Fruit fly (Drosophila melanogaster) whole organism, embryonic: ENCODE data around the gene eIF4E5.

ENCODE experiments used
- Adf1 ChIP-seq: fragments of 200-800 bp; sonication (Bioruptor generic); IDR thresholded peaks from 2 replicates; pipeline ENCODE4 v1.3.6; 2022; ENCODE audit warnings: missing biosample characterization, missing genetic modification characterization
- CG11085 ChIP-seq: fragments of 200-800 bp; sonication (Bioruptor generic); IDR thresholded peaks from 2 replicates; pipeline ENCODE4 v1.3.6; 2022; ENCODE audit warnings: missing biosample characterization, missing genetic modification characterization
- CG15269 ChIP-seq: fragments of 200-800 bp; sonication (Bioruptor generic); optimal IDR thresholded peaks from 2 replicates; lab custom pipeline; 2018; ENCODE audit warnings: missing biosample characterization, mild to moderate bottlenecking, missing genetic modification characterization, moderate library complexity
- CG17328 ChIP-seq: fragments of 200-800 bp; sonication (Bioruptor generic); IDR thresholded peaks from 2 replicates; pipeline ENCODE4 v1.3.6; 2022; ENCODE audit warnings: missing biosample characterization, missing genetic modification characterization
- CG17385 ChIP-seq: fragments of 200-800 bp; sonication (Bioruptor generic); optimal IDR thresholded peaks from 3 replicates; lab custom pipeline; 2018; ENCODE audit warnings: missing biosample characterization, mild to moderate bottlenecking, missing genetic modification characterization
- CG18262 ChIP-seq: fragments of 200-800 bp; optimal IDR thresholded peaks from 3 replicates; lab custom pipeline; 2019; ENCODE audit warnings: missing biosample characterization, mild to moderate bottlenecking, missing genetic modification characterization, moderate library complexity
- CG2202 ChIP-seq: fragments of 200-800 bp; sonication (Bioruptor generic); optimal IDR thresholded peaks from 2 replicates; lab custom pipeline; 2018; ENCODE audit warnings: missing biosample characterization, mild to moderate bottlenecking, missing genetic modification characterization
- CG2875 ChIP-seq: fragments of 200-800 bp; sonication (Bioruptor generic); optimal IDR thresholded peaks from 2 replicates; lab custom pipeline; 2017; ENCODE audit warnings: missing biosample characterization, mild to moderate bottlenecking, missing genetic modification characterization, missing genetic modification reagents
- CG32532 ChIP-seq: fragments of 200-800 bp; sonication (Bioruptor generic); IDR thresholded peaks from 2 replicates; pipeline ENCODE4 v1.3.6; 2022; ENCODE audit warnings: missing biosample characterization, missing genetic modification characterization
- CG32772 ChIP-seq: fragments of 200-800 bp; sonication (Bioruptor generic); IDR thresholded peaks from 2 replicates; pipeline ENCODE4 v1.3.6; 2022; ENCODE audit warnings: missing biosample characterization, missing genetic modification characterization
- CG33213 ChIP-seq: fragments of 200-800 bp; sonication (Bioruptor generic); optimal IDR thresholded peaks from 3 replicates; lab custom pipeline; 2016; ENCODE audit warnings: missing biosample characterization, missing genetic modification characterization
- CG34224 ChIP-seq: fragments of 200-800 bp; sonication (Bioruptor generic); IDR thresholded peaks from 3 replicates; pipeline ENCODE4 v1.3.6; 2022; ENCODE audit warnings: missing biosample characterization, missing genetic modification characterization; ENCODE audit not compliant: partially characterized antibody
- CG4820 ChIP-seq: fragments of 200-800 bp; sonication (Bioruptor generic); optimal IDR thresholded peaks from 3 replicates; lab custom pipeline; 2016; ENCODE audit warnings: missing biosample characterization, missing genetic modification characterization
- CG6689 ChIP-seq: fragments of 200-800 bp; sonication (Bioruptor generic); IDR thresholded peaks from 2 replicates; pipeline ENCODE4 v1.3.6; 2022; ENCODE audit warnings: missing biosample characterization, missing genetic modification characterization
- CG7839 ChIP-seq: fragments of 200-800 bp; sonication (Bioruptor generic); optimal IDR thresholded peaks from 3 replicates; lab custom pipeline; 2018; ENCODE audit warnings: missing biosample characterization, mild to moderate bottlenecking, missing genetic modification characterization, moderate library complexity
- CG8765 ChIP-seq: fragments of 200-800 bp; sonication (Bioruptor generic); IDR thresholded peaks from 2 replicates; pipeline ENCODE4 v1.3.6; 2022; ENCODE audit warnings: missing biosample characterization, missing genetic modification characterization
- CG9609 ChIP-seq: fragments of 200-800 bp; sonication (Bioruptor generic); optimal IDR thresholded peaks from 3 replicates; lab custom pipeline; 2016; ENCODE audit warnings: missing biosample characterization, missing genetic modification characterization
- CG9932 ChIP-seq: fragments of 200-800 bp; sonication (Bioruptor generic); IDR thresholded peaks from 2 replicates; pipeline ENCODE4 v1.3.6; 2022; ENCODE audit warnings: missing biosample characterization, missing genetic modification characterization
- D19A ChIP-seq: fragments of 200-800 bp; optimal IDR thresholded peaks from 3 replicates; lab custom pipeline; 2019; ENCODE audit warnings: missing biosample characterization, mild to moderate bottlenecking, missing genetic modification characterization, moderate library complexity
- Doc2 ChIP-seq: fragments of 200-800 bp; sonication (Bioruptor generic); IDR thresholded peaks from 2 replicates; pipeline ENCODE4 v1.3.6; 2022; ENCODE audit warnings: missing biosample characterization, missing genetic modification characterization
- Hr3 ChIP-seq: fragments of 200-800 bp; sonication (Bioruptor generic); optimal IDR thresholded peaks from 3 replicates; lab custom pipeline; 2016; ENCODE audit warnings: missing biosample characterization, missing genetic modification characterization
- Hr39 ChIP-seq: fragments of >200 bp; optimal IDR thresholded peaks from 2 replicates; lab custom pipeline; 2017
- Jarid2 ChIP-seq: fragments of 200-800 bp; sonication (Bioruptor generic); optimal IDR thresholded peaks from 3 replicates; lab custom pipeline; 2017; ENCODE audit warnings: mild to moderate bottlenecking, missing biosample characterization, missing genetic modification reagents, missing genetic modification characterization
- Lpt ChIP-seq: fragments of >200 bp; optimal IDR thresholded peaks from 2 replicates; lab custom pipeline; 2018; ENCODE audit warnings: missing biosample characterization, missing genetic modification characterization
- Mes4 ChIP-seq: fragments of 200-800 bp; sonication (Bioruptor generic); optimal IDR thresholded peaks from 2 replicates; lab custom pipeline; 2016; ENCODE audit warnings: missing biosample characterization, missing genetic modification characterization
- NK7.1 ChIP-seq: fragments of 200-800 bp; sonication (Bioruptor generic); optimal IDR thresholded peaks from 3 replicates; lab custom pipeline; 2016; ENCODE audit warnings: missing biosample characterization, missing genetic modification characterization
- Rfx ChIP-seq: fragments of 200-800 bp; sonication (Bioruptor generic); IDR thresholded peaks from 2 replicates; pipeline ENCODE4 v1.3.6; 2022; ENCODE audit warnings: missing biosample characterization, missing genetic modification characterization
- YL-1 ChIP-seq: fragments of 200-800 bp; sonication (Bioruptor generic); optimal IDR thresholded peaks from 3 replicates; lab custom pipeline; 2017; ENCODE audit warnings: missing biosample characterization, mild to moderate bottlenecking, missing genetic modification characterization
- bab2 ChIP-seq: fragments of 200-800 bp; sonication (Bioruptor generic); optimal IDR thresholded peaks from 2 replicates; lab custom pipeline; 2016; ENCODE audit warnings: missing biosample characterization, missing genetic modification characterization
- br ChIP-seq: fragments of >200 bp; optimal IDR thresholded peaks from 2 replicates; lab custom pipeline; 2017
- bsh ChIP-seq, 2 experiments: fragments of 200-800 bp; sonication (Bioruptor generic); optimal IDR thresholded peaks; 2 replicates each; lab custom pipeline; 2017 to 2018; ENCODE audit warnings: mild to moderate bottlenecking in 2 of 2, missing biosample characterization in 2 of 2, missing genetic modification characterization in 2 of 2, moderate library complexity in 1 of 2
- cato ChIP-seq: fragments of 200-800 bp; sonication (Bioruptor generic); optimal IDR thresholded peaks from 2 replicates; lab custom pipeline; 2016; ENCODE audit warnings: missing biosample characterization, missing genetic modification characterization, borderline replicate concordance
- caup ChIP-seq: fragments of 200-800 bp; sonication (Bioruptor generic); optimal IDR thresholded peaks from 3 replicates; lab custom pipeline; 2017; ENCODE audit warnings: missing biosample characterization, mild to moderate bottlenecking, missing genetic modification characterization, moderate library complexity; ENCODE audit not compliant: severe bottlenecking
- chinmo ChIP-seq: fragments of 200-800 bp; sonication (Bioruptor generic); IDR thresholded peaks from 4 replicates; pipeline ENCODE4 v1.3.6; 2022; ENCODE audit warnings: missing biosample characterization, missing genetic modification characterization; ENCODE audit not compliant: partially characterized antibody
- esg ChIP-seq: fragments of 200-800 bp; sonication (Bioruptor generic); conservative IDR thresholded peaks from 2 replicates; pipeline ENCODE4 v1.3.6; 2022; ENCODE audit warnings: missing biosample characterization, missing genetic modification characterization
- gem ChIP-seq: fragments of 200-800 bp; sonication (Bioruptor generic); optimal IDR thresholded peaks from 2 replicates; lab custom pipeline; 2019; ENCODE audit warnings: missing biosample characterization, mild to moderate bottlenecking, missing genetic modification characterization, moderate library complexity
- grau ChIP-seq: fragments of 200-800 bp; optimal IDR thresholded peaks from 3 replicates; lab custom pipeline; 2019; ENCODE audit warnings: missing biosample characterization, mild to moderate bottlenecking, missing genetic modification characterization, moderate library complexity
- hth ChIP-seq: fragments of >200 bp; optimal IDR thresholded peaks from 2 replicates; lab custom pipeline; 2017; ENCODE audit warnings: inconsistent platforms
- jigr1 ChIP-seq: fragments of 200-800 bp; sonication (Bioruptor generic); IDR thresholded peaks from 3 replicates; pipeline ENCODE4 v1.3.6; 2022; ENCODE audit warnings: missing biosample characterization, missing genetic modification characterization
- oc ChIP-seq: fragments of 200-800 bp; sonication (Bioruptor generic); optimal IDR thresholded peaks from 2 replicates; lab custom pipeline; 2018; ENCODE audit warnings: missing biosample characterization, mild to moderate bottlenecking, missing genetic modification characterization, moderate library complexity
- onecut ChIP-seq: fragments of 200-800 bp; sonication (Bioruptor generic); IDR thresholded peaks from 2 replicates; pipeline ENCODE4 v1.3.6; 2022; ENCODE audit warnings: missing biosample characterization, missing genetic modification characterization
- p53 ChIP-seq: fragments of 200-800 bp; sonication (Bioruptor generic); optimal IDR thresholded peaks from 2 replicates; lab custom pipeline; 2016; ENCODE audit warnings: missing biosample characterization, missing genetic modification characterization
- pan ChIP-seq, 4 experiments: fragments of >200 bp in 3 of 4; fragments of 200-800 bp in 1 of 4; sonication (Bioruptor generic) in 1 of 4; optimal IDR thresholded peaks in 3 of 4; IDR thresholded peaks in 1 of 4; 2 replicates each; pipeline versions ENCODE4 v1.3.6 to Lab custom; 2017 to 2022; ENCODE audit warnings: missing biosample characterization in 2 of 4, missing genetic modification characterization in 2 of 4, mixed read lengths in 1 of 4
- phol ChIP-seq: fragments of 200-800 bp; sonication (Bioruptor generic); optimal IDR thresholded peaks from 3 replicates; lab custom pipeline; 2018; ENCODE audit warnings: missing biosample characterization, mild to moderate bottlenecking, missing genetic modification characterization, moderate library complexity
- psq ChIP-seq: fragments of 200-800 bp; sonication (Bioruptor generic); optimal IDR thresholded peaks from 2 replicates; lab custom pipeline; 2017; ENCODE audit warnings: missing biosample characterization, missing genetic modification characterization
- row ChIP-seq: fragments of 200-800 bp; sonication (Bioruptor generic); IDR thresholded peaks from 3 replicates; pipeline ENCODE4 v1.3.6; 2022; ENCODE audit warnings: missing biosample characterization, missing genetic modification characterization
- run ChIP-seq: fragments of 200-800 bp; sonication (Bioruptor generic); optimal IDR thresholded peaks from 3 replicates; lab custom pipeline; 2018; ENCODE audit warnings: missing biosample characterization, mild to moderate bottlenecking, missing genetic modification characterization
- scrt ChIP-seq: fragments of 200-800 bp; sonication (Bioruptor generic); optimal IDR thresholded peaks from 2 replicates; lab custom pipeline; 2018; ENCODE audit warnings: missing biosample characterization, mild to moderate bottlenecking, missing genetic modification characterization, moderate library complexity
- stc ChIP-seq: fragments of 200-800 bp; sonication (Bioruptor generic); IDR thresholded peaks from 2 replicates; pipeline ENCODE4 v1.3.6; 2022; ENCODE audit warnings: missing biosample characterization, missing genetic modification characterization
- tap ChIP-seq: fragments of 200-800 bp; optimal IDR thresholded peaks from 3 replicates; lab custom pipeline; 2019; ENCODE audit warnings: missing biosample characterization, mild to moderate bottlenecking, missing genetic modification characterization, moderate library complexity
- tgo ChIP-seq: fragments of 200-800 bp; sonication (Bioruptor generic); IDR thresholded peaks from 3 replicates; pipeline ENCODE4 v1.3.6; 2022; ENCODE audit warnings: missing biosample characterization, missing genetic modification characterization
- vvl ChIP-seq: fragments of 200-800 bp; sonication (Bioruptor generic); IDR thresholded peaks from 2 replicates; pipeline ENCODE4 v1.3.6; 2022; ENCODE audit warnings: missing biosample characterization, missing genetic modification characterization

The eIF4E5 gene

dm6 chr3L:7883298-7883697, 11.4 kb upstream of the eIF4E5 start (continued):
- TF ChIP-seq YL-1 = no peak
- no peak for TF ChIP-seq CG33213 (GFP tag; lab: Kevin White, UChicago)
- no peak for TF ChIP-seq CG11085 (GFP tag; lab: Robert Waterston, UW)
- TF ChIP-seq CG17328 (GFP tag; lab: Robert Waterston, UW) = peak; percentile 57
- TF ChIP-seq row = peak; percentile 57; the same call in 2 of the 3 replicates
- TF ChIP-seq Jarid2 (GFP tag; lab: Kevin White, UChicago) = no peak
- no peak for TF ChIP-seq Doc2 (GFP tag; lab: Robert Waterston, UW)
- TF ChIP-seq Rfx (GFP tag; lab: Robert Waterston, UW) = no peak
- no peak for TF ChIP-seq Hr39 (lab: Kevin White, UChicago)
- TF ChIP-seq caup (GFP tag; lab: Kevin White, UChicago) = no peak
- no peak for TF ChIP-seq psq (GFP tag; lab: Kevin White, UChicago)
- no peak for TF ChIP-seq pan (optimal IDR thresholded peaks at IDR 0.05; lab: Kevin White, UChicago)
- TF ChIP-seq pan (GFP tag; optimal IDR thresholded peaks at IDR 0.05 in 1 of 2, IDR thresholded peaks at IDR 0.05 in 1 of 2) = peak in 1 of 2 experiments; percentile 27
- no peak for TF ChIP-seq CG4820 (GFP tag; lab: Kevin White, UChicago)
- TF ChIP-seq phol (tag; lab: Kevin White, UChicago) = peak; percentile 18
- TF ChIP-seq CG17385 = peak; percentile 6
- peak; percentile 24; the same call in 1 of the 2 replicates for TF ChIP-seq esg
- TF ChIP-seq stc (GFP tag; lab: Robert Waterston, UW) = peak; percentile 35; the same call in 1 of the 2 replicates
- no peak for TF ChIP-seq CG9932 (GFP tag; lab: Robert Waterston, UW)
- no peak for TF ChIP-seq CG32532 (GFP tag; lab: Robert Waterston, UW)
- no peak for TF ChIP-seq scrt (GFP tag; lab: Kevin White, UChicago)
- no peak for TF ChIP-seq cato (GFP tag; lab: Kevin White, UChicago)
- peak; percentile 23 for TF ChIP-seq grau (tag; lab: Kevin White, UChicago)
- TF ChIP-seq CG9609 = no peak
- TF ChIP-seq NK7.1 = no peak
- TF ChIP-seq CG6689 = peak; percentile 43; the same call in 1 of the 2 replicates
- TF ChIP-seq CG34224 (GFP tag; lab: Robert Waterston, UW) = no peak
- TF ChIP-seq D19A = no peak
- no peak for TF ChIP-seq CG2875 (GFP tag; lab: Kevin White, UChicago)
- TF ChIP-seq oc = no peak
- peak; percentile 23 for TF ChIP-seq CG18262
- TF ChIP-seq onecut (GFP tag; lab: Robert Waterston, UW) = no peak
- no peak for TF ChIP-seq Adf1 (GFP tag; lab: Robert Waterston, UW)
- peak; percentile 62; the same call in 2 of the 3 replicates for TF ChIP-seq tgo (GFP tag; lab: Robert Waterston, UW)
- peak; percentile 21 for TF ChIP-seq Hr3
- TF ChIP-seq Lpt (GFP tag; lab: Kevin White, UChicago) = no peak
- no peak for TF ChIP-seq Mes4
- TF ChIP-seq br (lab: Kevin White, UChicago) = no peak
- TF ChIP-seq CG8765 (GFP tag; lab: Robert Waterston, UW) = no peak
- TF ChIP-seq CG32772 (GFP tag; lab: Robert Waterston, UW) = 0 out of 2 replicates have a peak, but pooled peaks have one; percentile 37
- TF ChIP-seq hth (lab: Kevin White, UChicago) = no peak
- peak; percentile 53; the same call in 1 of the 2 replicates for TF ChIP-seq vvl
- TF ChIP-seq CG15269 (tag; lab: Kevin White, UChicago) = peak; percentile 31
- TF ChIP-seq jigr1 = no peak
- TF ChIP-seq gem = peak; percentile 65
- TF ChIP-seq chinmo (GFP tag; lab: Robert Waterston, UW) = no peak
- no peak for TF ChIP-seq CG2202 (tag; lab: Kevin White, UChicago)
- no peak for TF ChIP-seq run (tag; lab: Kevin White, UChicago)
- TF ChIP-seq bsh (GFP tag; optimal IDR thresholded peaks at IDR 0.05; lab: Kevin White, UChicago) = peak in 1 of 2 experiments; percentile 29
- TF ChIP-seq bab2 = no peak
- peak; percentile 27 for TF ChIP-seq CG7839
- TF ChIP-seq p53 = no peak
- no peak for TF ChIP-seq tap (tag; lab: Kevin White, UChicago)
